Worm (Caenorhabditis elegans): ENCODE data around the gene Y41C4A.8.

ce11 chrIII:11681461-11682014 is 27.1 kb downstream of the Y41C4A.8 start:
- TF ChIP-seq ama-1 (optimal IDR thresholded peaks at IDR 0.05) (no peak), ceh-36 (tag; optimal IDR thresholded peaks at IDR 0.05) (no peak), F13C5.2 (tag; optimal IDR thresholded peaks at IDR 0.05) (no peak), sea-1 (GFP tag; conservative IDR thresholded peaks at IDR 0.05) (no peak), ets-7 (tag; optimal IDR thresholded peaks at IDR 0.05) (no peak), scrt-1 (GFP tag; IDR thresholded peaks at IDR 0.05) (no peak; the same call in 1 of the 2 replicates), tbx-11 (GFP tag; IDR thresholded peaks at IDR 0.05) (no peak), flt-1 (GFP tag; IDR thresholded peaks at IDR 0.05) (no peak), B0310.2 (tag; optimal IDR thresholded peaks at IDR 0.05) (no peak), tra-4 (tag; optimal IDR thresholded peaks at IDR 0.05) (no peak), tbx-37 (GFP tag; conservative IDR thresholded peaks at IDR 0.05) (no peak), aly-1 (tag; optimal IDR thresholded peaks at IDR 0.05) (no peak), hnd-1 (tag; optimal IDR thresholded peaks at IDR 0.05) (no peak)

Data from whole organism, early embryonic.